Worm (Caenorhabditis elegans): ENCODE results near the gene T01D1.7.

Gene T01D1.7

ce11 chrII:129770-130169 lies 43.8 kb downstream of the T01D1.7 start:
- TF ChIP-seq klf-2 (GFP tag; conservative IDR thresholded peaks at IDR 0.05) (no peak), ztf-29 (GFP tag; IDR thresholded peaks at IDR 0.05) (no peak), tab-1 (GFP tag; IDR thresholded peaks at IDR 0.05) (no peak), ref-1 (GFP tag; conservative IDR thresholded peaks at IDR 0.05) (no peak), ztf-23 (GFP tag; IDR thresholded peaks at IDR 0.05) (no peak), cog-1 (tag; optimal IDR thresholded peaks at IDR 0.05) (no peak)

DNA sequence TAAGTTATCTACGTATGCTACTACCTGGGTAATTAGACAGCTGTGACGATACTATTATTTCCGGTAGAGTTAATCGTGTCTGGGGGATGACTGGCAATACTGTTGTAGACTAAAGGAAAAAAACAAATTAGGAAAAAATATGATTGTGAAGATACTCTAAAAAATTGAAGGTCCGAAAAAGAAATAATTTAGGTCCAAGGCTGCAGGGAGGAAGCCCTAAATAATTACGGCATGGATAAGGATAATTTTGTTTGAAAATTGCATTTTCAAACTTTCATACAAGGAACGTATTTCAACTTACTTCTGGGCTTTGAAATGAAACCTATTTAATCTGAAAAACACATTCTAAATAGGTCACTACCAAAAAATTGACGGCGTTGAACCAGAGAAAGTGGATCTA lies 44.6 kb downstream of the T01D1.7 start, which contains the start of gene srd-3:
Gene srd-3, minus strand, starts transcription at position 101 of the 400 bp plus-strand sequence.
- TF ChIP-seq ztf-29 (GFP tag; IDR thresholded peaks at IDR 0.05) (no peak), cog-1 (tag; optimal IDR thresholded peaks at IDR 0.05) (no peak), flt-1 (GFP tag; IDR thresholded peaks at IDR 0.05) (no peak), T22C8.4 (GFP tag; IDR thresholded peaks at IDR 0.05) (no peak), klf-2 (GFP tag; conservative IDR thresholded peaks at IDR 0.05) (no peak), ztf-23 (GFP tag; IDR thresholded peaks at IDR 0.05) (no peak), tab-1 (GFP tag; IDR thresholded peaks at IDR 0.05) (no peak), ref-1 (GFP tag; conservative IDR thresholded peaks at IDR 0.05) (no peak), med-1 (GFP tag; optimal IDR thresholded peaks at IDR 0.05; ENCODE audit: insufficient read depth) (no peak)

ce11 chrII:124904-125303 lies 48.7 kb downstream of the T01D1.7 start, which contains the start of gene nmur-2:
TSS of gene nmur-2 (minus strand) at chrII:125004.
- TF ChIP-seq flt-1 (GFP tag; IDR thresholded peaks at IDR 0.05) (no peak), med-1 (GFP tag; optimal IDR thresholded peaks at IDR 0.05; ENCODE audit: insufficient read depth) (no peak)

DNA sequence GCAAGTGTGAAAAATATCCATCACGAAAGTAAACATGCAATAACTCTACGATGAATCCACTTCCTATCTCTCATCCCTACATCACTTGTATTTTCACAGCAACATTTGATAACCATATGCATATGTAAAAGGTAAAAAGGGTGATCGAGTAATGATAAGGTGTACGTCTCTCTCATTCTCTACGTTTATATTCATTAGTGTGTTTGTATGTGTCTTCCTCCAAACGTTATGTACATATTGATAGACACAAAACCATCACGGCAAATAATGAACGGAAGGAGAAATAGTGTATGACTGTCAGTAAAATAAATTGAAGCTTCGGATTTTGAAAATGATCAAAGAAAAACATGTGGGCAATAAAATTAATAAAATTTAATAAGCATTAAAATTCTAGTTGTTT lies 51.1 kb downstream of the T01D1.7 start:
- no peak for TF ChIP-seq ztf-23 (GFP tag; IDR thresholded peaks at IDR 0.05)
- no peak for TF ChIP-seq ztf-29 (GFP tag; IDR thresholded peaks at IDR 0.05)

DNA sequence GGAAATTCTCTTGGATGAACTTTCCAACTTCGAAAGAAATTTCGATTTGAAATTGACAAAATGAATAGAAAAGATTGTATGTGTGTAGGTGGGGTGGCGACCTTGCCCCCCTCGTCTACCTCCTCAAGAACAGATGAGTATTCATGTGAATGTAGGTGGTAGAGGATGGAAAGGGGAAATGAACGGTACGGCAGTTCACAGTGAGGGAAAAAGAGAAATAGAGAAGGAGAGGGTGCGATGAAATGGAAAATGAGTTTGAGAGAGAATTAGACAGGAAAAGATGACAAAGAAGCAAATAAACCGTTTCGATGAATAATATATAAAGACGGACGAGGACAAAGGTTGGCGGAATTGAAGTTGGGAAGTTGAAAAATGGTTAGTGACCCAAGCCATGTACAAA lies 51.6 kb downstream of the T01D1.7 start:
- TF ChIP-seq T22C8.4 (GFP tag; IDR thresholded peaks at IDR 0.05) (no peak), ztf-23 (GFP tag; IDR thresholded peaks at IDR 0.05) (peak; percentile 61; the same call in 1 of the 2 replicates), ztf-29 (GFP tag; IDR thresholded peaks at IDR 0.05) (no peak), tab-1 (GFP tag; IDR thresholded peaks at IDR 0.05) (0 out of 2 replicates have a peak, but pooled peaks have one; percentile 57)

DNA sequence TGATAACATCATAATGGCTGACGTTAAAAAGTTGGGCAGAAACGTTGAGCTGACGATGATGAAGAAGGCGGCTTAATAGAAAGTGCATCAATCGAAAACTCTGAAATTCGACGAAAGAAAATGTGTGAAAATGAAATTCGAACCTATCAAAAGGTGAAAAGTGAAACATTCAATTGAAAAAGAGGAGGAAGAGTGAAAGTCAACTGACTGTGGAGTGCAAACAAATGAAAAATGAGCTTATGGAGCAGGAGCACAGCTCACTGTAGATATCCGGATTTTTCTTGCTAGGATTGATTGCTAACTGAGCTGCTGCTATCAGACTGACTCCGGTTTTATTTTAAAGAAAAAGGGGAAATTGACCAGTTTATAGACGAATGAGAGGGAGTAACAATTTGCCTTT lies 52.5 kb downstream of the T01D1.7 start, which contains the start of gene K10B4.3:
Gene K10B4.3, minus strand, starts transcription at position 101 of the 400 bp plus-strand sequence.
- TF ChIP-seq ref-1 (GFP tag; conservative IDR thresholded peaks at IDR 0.05) (no peak), ztf-29 (GFP tag; IDR thresholded peaks at IDR 0.05) (no peak), cog-1 (tag; optimal IDR thresholded peaks at IDR 0.05) (no peak), T22C8.4 (GFP tag; IDR thresholded peaks at IDR 0.05) (no peak), flt-1 (GFP tag; IDR thresholded peaks at IDR 0.05) (no peak), tab-1 (GFP tag; IDR thresholded peaks at IDR 0.05) (no peak), med-1 (GFP tag; optimal IDR thresholded peaks at IDR 0.05; ENCODE audit: insufficient read depth) (no peak), ztf-23 (GFP tag; IDR thresholded peaks at IDR 0.05) (no peak), klf-2 (GFP tag; conservative IDR thresholded peaks at IDR 0.05) (no peak)
